Worm (Caenorhabditis elegans) whole organism, midembryonic: ENCODE data around the gene fbxl-1.

Source experiments
- T22C8.4 ChIP-seq: fragments of 200-800 bp; sonication (Bioruptor generic); IDR thresholded peaks from 2 replicates; pipeline ENCODE4 v1.3.6; 2022; ENCODE audit warnings: missing genetic modification characterization, missing compliant biosample characterization
- cog-1 ChIP-seq: sonication (generic microtip); optimal IDR thresholded peaks from 2 replicates; lab custom pipeline; 2016; ENCODE audit warnings: missing genetic modification characterization, missing compliant biosample characterization
- flt-1 ChIP-seq: fragments of 200-800 bp; sonication (Bioruptor generic); IDR thresholded peaks from 2 replicates; pipeline ENCODE4 v1.3.6; 2022; ENCODE audit warnings: missing genetic modification characterization, missing compliant biosample characterization
- klf-2 ChIP-seq: fragments of 200-800 bp; sonication (Bioruptor generic); conservative IDR thresholded peaks from 2 replicates; pipeline ENCODE4 v1.3.6; 2022; ENCODE audit warnings: missing genetic modification reagents, missing genetic modification characterization, missing compliant biosample characterization
- med-1 ChIP-seq: sonication (generic microtip); optimal IDR thresholded peaks from 2 replicates; lab custom pipeline; 2017; ENCODE audit warnings: missing genetic modification characterization, mild to moderate bottlenecking, missing compliant biosample characterization, antibody characterized with exemption, missing genetic modification reagents; ENCODE audit not compliant: insufficient read depth
- ref-1 ChIP-seq: fragments of 200-800 bp; sonication (Bioruptor generic); conservative IDR thresholded peaks from 2 replicates; pipeline ENCODE4 v1.3.6; 2022; ENCODE audit warnings: missing genetic modification reagents, missing genetic modification characterization, missing compliant biosample characterization
- tab-1 ChIP-seq: fragments of 200-800 bp; sonication (Bioruptor generic); IDR thresholded peaks from 2 replicates; pipeline ENCODE4 v1.3.6; 2022; ENCODE audit warnings: missing genetic modification characterization, missing compliant biosample characterization
- ztf-23 ChIP-seq: fragments of 200-800 bp; sonication (Bioruptor generic); IDR thresholded peaks from 2 replicates; pipeline ENCODE4 v1.3.6; 2022; ENCODE audit warnings: missing genetic modification reagents, missing genetic modification characterization, missing compliant biosample characterization
- ztf-29 ChIP-seq: fragments of 200-800 bp; sonication (Bioruptor generic); IDR thresholded peaks from 2 replicates; pipeline ENCODE4 v1.3.6; 2022; ENCODE audit warnings: missing genetic modification reagents, missing genetic modification characterization, missing compliant biosample characterization

fbxl-1 gene

DNA sequence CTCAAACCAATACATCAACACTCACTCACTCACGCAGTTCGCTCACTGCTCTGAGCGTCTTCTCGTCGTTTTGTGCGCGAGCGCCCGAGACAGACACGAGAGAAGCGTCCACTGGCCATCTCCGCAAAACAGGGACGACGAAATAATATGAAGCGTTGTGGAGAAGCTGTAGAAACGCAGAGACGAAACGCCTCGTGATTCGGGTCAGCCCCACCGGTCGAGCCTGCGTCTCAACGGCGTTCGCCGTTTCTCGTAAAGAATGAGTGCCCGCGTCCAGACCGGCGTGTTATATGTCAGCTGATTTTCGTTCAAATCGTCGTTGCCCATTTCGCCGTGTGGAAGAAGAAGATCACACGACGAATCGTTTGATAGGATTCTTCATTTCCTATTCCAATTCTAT is at the start of gene fbxl-1:
TSS of gene fbxl-1 (plus strand) at position 320 of the 400 bp plus-strand sequence.
- TF ChIP-seq flt-1 (GFP tag; lab: Robert Waterston, UW) = peak; percentile 63
- no peak for TF ChIP-seq med-1

DNA sequence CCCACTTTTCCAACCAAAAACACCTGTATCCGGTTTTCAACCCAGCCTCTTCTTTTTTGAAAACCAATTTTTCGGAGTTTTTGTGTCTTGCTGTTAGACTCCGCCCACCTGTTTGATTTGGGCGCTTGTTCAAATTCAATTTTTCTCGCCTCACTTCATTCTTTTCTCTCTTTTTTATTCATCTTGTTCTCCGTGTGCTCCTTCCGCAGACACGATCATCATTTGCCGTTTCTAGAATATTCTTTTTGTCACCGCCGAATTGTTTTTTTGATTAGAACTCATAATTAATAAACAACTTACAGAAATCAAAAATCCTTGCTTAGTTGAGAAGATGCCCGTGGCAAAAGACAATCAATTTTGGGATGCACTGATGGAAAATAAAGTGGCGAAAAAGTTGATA is 48.7 kb upstream of the fbxl-1 start, which contains the start of gene C50C3.5:
TSS of gene C50C3.5 (plus strand) at position 301 of the 400 bp plus-strand sequence.
- no peak for TF ChIP-seq T22C8.4
- TF ChIP-seq tab-1 (GFP tag; lab: Robert Waterston, UW) = no peak
- TF ChIP-seq ztf-29 (GFP tag; lab: Robert Waterston, UW) = no peak
- no peak for TF ChIP-seq klf-2 (GFP tag; lab: Robert Waterston, UW)
- no peak for TF ChIP-seq med-1
- no peak for TF ChIP-seq flt-1 (GFP tag; lab: Robert Waterston, UW)
- no peak for TF ChIP-seq cog-1 (tag; lab: Kevin White, UChicago)
- TF ChIP-seq ztf-23 = no peak
- no peak for TF ChIP-seq ref-1 (GFP tag; lab: Robert Waterston, UW)

DNA sequence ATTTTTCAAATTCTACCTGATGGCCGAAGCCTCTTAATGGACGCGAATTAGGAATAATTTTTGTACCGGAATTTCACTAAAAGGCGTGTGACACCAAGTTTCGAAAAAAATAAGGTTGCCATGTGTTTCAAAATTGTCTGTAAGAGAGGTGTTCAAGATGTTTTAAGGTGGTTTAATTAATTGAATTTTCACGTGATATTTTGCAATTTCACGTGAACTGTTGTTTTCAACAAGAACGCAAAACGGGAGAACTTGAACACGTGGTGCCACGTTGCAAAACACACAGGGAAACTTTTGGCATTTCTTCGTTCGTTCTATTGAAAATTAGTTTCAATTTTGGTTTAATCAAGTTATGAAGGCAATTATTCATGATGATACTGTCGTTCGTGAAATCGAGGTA is 46.0 kb upstream of the fbxl-1 start, which contains the start of gene spc-2:
TSS of gene spc-2 (plus strand) at position 301 of the 400 bp plus-strand sequence.
- TF ChIP-seq klf-2 (GFP tag; lab: Robert Waterston, UW) = no peak
- no peak for TF ChIP-seq flt-1 (GFP tag; lab: Robert Waterston, UW)
- no peak for TF ChIP-seq T22C8.4
- TF ChIP-seq cog-1 (tag; lab: Kevin White, UChicago) = no peak
- TF ChIP-seq ztf-23 = no peak
- no peak for TF ChIP-seq ref-1 (GFP tag; lab: Robert Waterston, UW)
- no peak for TF ChIP-seq ztf-29 (GFP tag; lab: Robert Waterston, UW)
- no peak for TF ChIP-seq tab-1 (GFP tag; lab: Robert Waterston, UW)
- no peak for TF ChIP-seq med-1

DNA sequence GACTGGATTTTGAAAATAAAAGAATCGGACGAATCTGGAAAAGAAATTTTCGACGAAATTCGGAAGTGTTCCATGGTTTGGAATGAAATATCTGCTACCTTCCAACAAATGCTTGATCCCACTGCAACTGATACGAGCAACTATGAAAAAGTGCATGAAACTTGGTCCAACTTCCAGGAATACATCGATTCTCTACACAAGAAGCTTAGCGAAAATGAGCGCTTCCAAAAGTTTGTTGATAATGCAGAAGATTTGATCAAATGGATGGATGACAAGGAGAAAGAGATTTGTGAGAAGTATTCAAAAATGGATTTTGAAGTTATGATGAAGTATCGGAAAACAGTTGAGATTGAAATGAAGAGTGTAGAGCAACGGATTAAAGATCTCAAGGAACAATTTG is 45.1 kb upstream of the fbxl-1 start:
- TF ChIP-seq cog-1 (tag; lab: Kevin White, UChicago) (no peak), tab-1 (GFP tag; lab: Robert Waterston, UW) (no peak), med-1 (no peak), T22C8.4 (no peak), flt-1 (GFP tag; lab: Robert Waterston, UW) (no peak), klf-2 (GFP tag; lab: Robert Waterston, UW) (no peak), ztf-29 (GFP tag; lab: Robert Waterston, UW) (no peak), ztf-23 (no peak), ref-1 (GFP tag; lab: Robert Waterston, UW) (no peak)

DNA sequence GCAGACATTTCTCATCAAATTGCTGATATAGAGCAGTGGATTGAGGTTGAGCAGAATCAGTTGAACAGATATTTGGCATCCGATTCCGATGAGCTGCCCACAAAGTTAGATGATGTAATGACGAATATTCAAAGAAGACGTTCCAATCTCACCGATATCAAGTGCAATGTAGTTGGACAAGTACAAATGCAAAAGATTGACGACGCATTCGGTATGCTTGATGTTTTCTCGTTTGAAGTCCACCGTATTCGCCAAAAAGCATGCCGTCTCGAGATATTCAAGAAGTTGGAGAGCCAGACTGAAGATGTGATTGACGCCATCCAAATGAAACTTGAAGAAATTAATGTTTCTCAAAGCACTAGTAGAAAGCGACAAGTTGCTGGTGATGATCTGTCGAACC is 42.5 kb upstream of the fbxl-1 start:
- no peak for TF ChIP-seq med-1
- no peak for TF ChIP-seq cog-1 (tag; lab: Kevin White, UChicago)
- no peak for TF ChIP-seq klf-2 (GFP tag; lab: Robert Waterston, UW)
- no peak for TF ChIP-seq tab-1 (GFP tag; lab: Robert Waterston, UW)
- no peak for TF ChIP-seq ztf-29 (GFP tag; lab: Robert Waterston, UW)
- no peak for TF ChIP-seq flt-1 (GFP tag; lab: Robert Waterston, UW)
- TF ChIP-seq ref-1 (GFP tag; lab: Robert Waterston, UW) = no peak
- TF ChIP-seq ztf-23 = no peak
- TF ChIP-seq T22C8.4 = no peak

DNA sequence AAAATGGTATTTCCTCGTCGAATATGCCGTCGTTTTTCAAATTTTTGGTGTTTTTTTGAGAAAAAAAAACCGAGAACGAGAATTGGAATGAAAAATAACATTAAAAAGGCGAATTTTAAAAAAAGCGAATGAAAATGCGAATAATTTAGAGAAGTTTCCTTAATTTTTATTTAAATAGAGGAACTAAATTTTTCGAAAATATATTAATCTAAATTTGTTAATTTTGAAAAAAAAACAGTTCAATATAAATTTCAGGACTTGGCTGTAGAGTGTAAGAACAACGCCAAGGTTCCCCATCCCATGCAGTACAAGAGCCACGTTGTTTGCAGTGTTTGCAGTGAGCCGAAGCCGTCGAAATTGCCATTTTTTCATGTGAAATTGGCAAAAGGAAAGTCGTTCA is 37.1 kb upstream of the fbxl-1 start, which contains the start of gene C50C3.19:
TSS of gene C50C3.19 (plus strand) at position 301 of the 400 bp plus-strand sequence.
- TF ChIP-seq med-1 (no peak), klf-2 (GFP tag; lab: Robert Waterston, UW) (no peak), tab-1 (GFP tag; lab: Robert Waterston, UW) (no peak), ref-1 (GFP tag; lab: Robert Waterston, UW) (no peak)

DNA sequence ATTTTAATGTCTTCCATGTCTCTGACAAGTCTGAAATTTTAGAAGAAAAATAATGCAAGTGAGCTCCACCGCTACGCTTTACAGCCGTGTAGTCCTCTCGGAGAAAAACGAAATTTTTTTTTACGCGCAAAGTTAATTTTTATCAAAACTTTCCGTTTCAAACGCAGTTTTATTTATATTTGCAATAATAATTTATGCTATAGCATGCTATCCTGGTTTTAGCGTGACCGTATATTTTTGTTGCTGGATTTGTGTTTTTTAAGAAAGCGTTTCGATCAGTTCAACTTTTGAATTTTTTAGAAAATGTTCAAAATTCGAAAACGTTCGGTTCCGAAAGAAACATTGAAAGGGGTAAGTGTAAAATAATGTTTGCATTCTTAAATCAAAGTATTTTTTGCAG is 35.9 kb upstream of the fbxl-1 start, which contains the start of gene C50C3.1:
TSS of gene C50C3.1 (plus strand) at position 301 of the 400 bp plus-strand sequence.
- TF ChIP-seq cog-1 (tag; lab: Kevin White, UChicago) (no peak), klf-2 (GFP tag; lab: Robert Waterston, UW) (no peak), ztf-23 (no peak), ref-1 (GFP tag; lab: Robert Waterston, UW) (no peak), tab-1 (GFP tag; lab: Robert Waterston, UW) (no peak), T22C8.4 (no peak), ztf-29 (GFP tag; lab: Robert Waterston, UW) (no peak), med-1 (no peak)

DNA sequence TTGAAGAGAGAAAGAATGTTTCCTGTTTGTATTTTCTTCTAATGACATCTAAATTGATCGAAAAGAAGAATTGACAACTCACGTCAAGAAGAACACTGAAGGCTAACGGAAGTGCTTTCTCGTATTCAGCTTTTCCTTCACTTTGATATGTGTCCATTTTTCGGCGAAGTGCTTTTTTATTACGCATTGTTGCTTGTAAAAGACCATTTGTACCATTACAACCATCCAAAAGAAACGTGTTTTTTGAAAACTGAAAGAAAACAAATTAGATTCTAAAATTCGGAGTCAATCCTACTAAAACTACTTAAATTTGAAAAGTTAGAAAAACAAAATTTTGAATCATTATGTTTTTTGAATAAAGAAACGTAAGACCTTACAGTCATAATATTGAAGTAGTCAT is 28.6 kb upstream of the fbxl-1 start:
- no peak for TF ChIP-seq tab-1 (GFP tag; lab: Robert Waterston, UW)
- no peak for TF ChIP-seq flt-1 (GFP tag; lab: Robert Waterston, UW)
- TF ChIP-seq klf-2 (GFP tag; lab: Robert Waterston, UW) = no peak
- TF ChIP-seq T22C8.4 = no peak

DNA sequence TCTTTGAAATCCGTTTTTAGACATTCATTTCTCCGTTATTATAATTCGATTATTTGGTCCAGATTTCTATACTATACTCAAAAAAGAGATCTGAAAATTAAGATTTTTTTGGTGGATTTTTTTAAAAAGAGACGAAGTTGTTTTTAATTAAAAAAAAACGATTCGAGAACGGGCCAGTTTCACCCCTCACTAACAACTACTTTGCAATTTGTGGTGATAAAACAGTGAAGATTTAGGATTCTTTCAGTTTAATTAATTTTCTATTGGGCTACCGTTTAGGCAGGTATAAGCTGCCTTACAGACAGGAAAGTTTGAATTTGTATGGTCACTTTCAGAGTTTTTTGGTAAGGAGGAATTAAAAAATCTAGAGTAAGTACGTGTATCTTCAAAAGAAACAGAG is 26.5 kb upstream of the fbxl-1 start, which contains the start of gene unc-36:
TSS of gene unc-36 (minus strand) at position 101 of the 400 bp plus-strand sequence.
- no peak for TF ChIP-seq med-1
- no peak for TF ChIP-seq ref-1 (GFP tag; lab: Robert Waterston, UW)
- no peak for TF ChIP-seq T22C8.4
- no peak for TF ChIP-seq klf-2 (GFP tag; lab: Robert Waterston, UW)
- TF ChIP-seq tab-1 (GFP tag; lab: Robert Waterston, UW) = no peak
- TF ChIP-seq ztf-29 (GFP tag; lab: Robert Waterston, UW) = no peak
- no peak for TF ChIP-seq flt-1 (GFP tag; lab: Robert Waterston, UW)
- TF ChIP-seq ztf-23 = no peak
- no peak for TF ChIP-seq cog-1 (tag; lab: Kevin White, UChicago)

DNA sequence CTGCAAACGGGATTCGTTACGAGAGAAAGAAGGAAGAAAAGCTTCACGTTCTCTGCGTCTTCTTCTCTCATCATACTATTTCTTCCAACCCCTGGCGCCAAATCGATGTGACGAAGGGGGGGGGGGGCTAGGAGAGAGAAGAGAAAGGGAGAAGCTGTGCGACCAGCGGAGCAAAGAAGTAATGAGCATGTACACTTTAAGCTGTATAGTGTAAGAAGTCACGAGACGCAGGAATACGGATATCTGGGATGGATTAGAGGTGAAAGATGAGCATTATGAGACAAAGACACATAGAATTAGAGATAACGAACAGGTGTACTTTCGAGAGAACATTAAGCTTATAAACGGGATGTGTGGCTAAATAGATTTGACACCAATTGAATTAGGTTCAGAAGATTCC is 25.9 kb upstream of the fbxl-1 start:
- no peak for TF ChIP-seq ref-1 (GFP tag; lab: Robert Waterston, UW)
- TF ChIP-seq T22C8.4 = no peak
- no peak for TF ChIP-seq med-1
- TF ChIP-seq flt-1 (GFP tag; lab: Robert Waterston, UW) = no peak
- TF ChIP-seq klf-2 (GFP tag; lab: Robert Waterston, UW) = no peak
- TF ChIP-seq ztf-23 = no peak
- no peak for TF ChIP-seq ztf-29 (GFP tag; lab: Robert Waterston, UW)
- no peak for TF ChIP-seq tab-1 (GFP tag; lab: Robert Waterston, UW)
- TF ChIP-seq cog-1 (tag; lab: Kevin White, UChicago) = no peak
